Fruit fly (Drosophila melanogaster) whole organism, embryonic: ENCODE results near the gene EMC3.

Experiments
- ATbp ChIP-seq: fragments of 200-800 bp; sonication (Bioruptor generic); optimal IDR thresholded peaks from 2 replicates; lab custom pipeline; 2017; ENCODE audit warnings: missing biosample characterization, mild to moderate bottlenecking, missing genetic modification characterization, missing genetic modification reagents
- Ada2b ChIP-seq: fragments of 200-800 bp; sonication (Bioruptor generic); IDR thresholded peaks from 2 replicates; pipeline ENCODE4 v1.3.6; 2022; ENCODE audit warnings: missing biosample characterization, missing genetic modification characterization
- Aef1 ChIP-seq: fragments of 200-800 bp; sonication (Bioruptor generic); IDR thresholded peaks from 3 replicates; pipeline ENCODE4 v1.3.6; 2022; ENCODE audit warnings: missing biosample characterization, missing genetic modification characterization
- Atf3 ChIP-seq: fragments of 200-800 bp; sonication (Bioruptor generic); optimal IDR thresholded peaks from 3 replicates; lab custom pipeline; 2016; ENCODE audit warnings: missing biosample characterization, missing genetic modification characterization
- CG11085 ChIP-seq: fragments of 200-800 bp; sonication (Bioruptor generic); IDR thresholded peaks from 2 replicates; pipeline ENCODE4 v1.3.6; 2022; ENCODE audit warnings: missing biosample characterization, missing genetic modification characterization
- CG11504 ChIP-seq: fragments of 200-800 bp; sonication (Bioruptor generic); optimal IDR thresholded peaks from 3 replicates; lab custom pipeline; 2019; ENCODE audit warnings: missing biosample characterization, mild to moderate bottlenecking, missing genetic modification characterization, moderate library complexity
- CG12659 ChIP-seq: fragments of 200-800 bp; sonication (Bioruptor generic); optimal IDR thresholded peaks from 3 replicates; lab custom pipeline; 2017; ENCODE audit warnings: mild to moderate bottlenecking, missing biosample characterization, missing genetic modification reagents, missing genetic modification characterization
- CG12942 ChIP-seq: fragments of 200-800 bp; sonication (Bioruptor generic); optimal IDR thresholded peaks from 3 replicates; lab custom pipeline; 2016; ENCODE audit warnings: missing biosample characterization, missing genetic modification characterization
- CG13287 ChIP-seq: fragments of 200-800 bp; sonication (Bioruptor generic); IDR thresholded peaks from 2 replicates; pipeline ENCODE4 v1.3.6; 2022; ENCODE audit warnings: missing biosample characterization, missing genetic modification characterization; ENCODE audit not compliant: partially characterized antibody
- CG14860 ChIP-seq: fragments of 200-800 bp; sonication (Bioruptor generic); IDR thresholded peaks from 3 replicates; pipeline ENCODE4 v1.3.6; 2022; ENCODE audit warnings: missing biosample characterization, missing genetic modification characterization; ENCODE audit not compliant: partially characterized antibody
- CG15073 ChIP-seq: fragments of 200-800 bp; sonication (Bioruptor generic); optimal IDR thresholded peaks from 2 replicates; lab custom pipeline; 2016; ENCODE audit warnings: missing biosample characterization, missing genetic modification characterization
- CG15479 ChIP-seq: fragments of 200-800 bp; sonication (Bioruptor generic); optimal IDR thresholded peaks from 3 replicates; lab custom pipeline; 2019; ENCODE audit warnings: missing biosample characterization, mild to moderate bottlenecking, missing genetic modification characterization, moderate library complexity
- CG17612 ChIP-seq: fragments of 200-800 bp; sonication (Bioruptor generic); IDR thresholded peaks from 2 replicates; pipeline ENCODE4 v1.3.6; 2022; ENCODE audit warnings: missing biosample characterization, missing genetic modification characterization
- CG1792 ChIP-seq: fragments of 200-800 bp; sonication (Bioruptor generic); optimal IDR thresholded peaks from 2 replicates; lab custom pipeline; 2016; ENCODE audit warnings: missing biosample characterization, missing genetic modification characterization
- CG1832 ChIP-seq: fragments of 200-800 bp; sonication (Bioruptor generic); optimal IDR thresholded peaks from 2 replicates; lab custom pipeline; 2017; ENCODE audit warnings: missing biosample characterization, mild to moderate bottlenecking, missing genetic modification characterization, inconsistent platforms
- CG2202 ChIP-seq: fragments of 200-800 bp; sonication (Bioruptor generic); optimal IDR thresholded peaks from 2 replicates; lab custom pipeline; 2018; ENCODE audit warnings: missing biosample characterization, mild to moderate bottlenecking, missing genetic modification characterization
- CG30403 ChIP-seq: fragments of 200-800 bp; sonication (Bioruptor generic); optimal IDR thresholded peaks from 3 replicates; lab custom pipeline; 2016; ENCODE audit warnings: missing biosample characterization, missing genetic modification characterization
- CG3065 ChIP-seq: fragments of 200-800 bp; sonication (Bioruptor generic); optimal IDR thresholded peaks from 2 replicates; lab custom pipeline; 2016; ENCODE audit warnings: missing biosample characterization, missing genetic modification characterization
- CG43689 ChIP-seq: fragments of 200-800 bp; sonication (Bioruptor generic); IDR thresholded peaks from 2 replicates; pipeline ENCODE4 v1.3.6; 2022; ENCODE audit warnings: missing biosample characterization, missing genetic modification characterization
- CG4820 ChIP-seq: fragments of 200-800 bp; sonication (Bioruptor generic); optimal IDR thresholded peaks from 3 replicates; lab custom pipeline; 2016; ENCODE audit warnings: missing biosample characterization, missing genetic modification characterization
- CG6689 ChIP-seq: fragments of 200-800 bp; sonication (Bioruptor generic); IDR thresholded peaks from 2 replicates; pipeline ENCODE4 v1.3.6; 2022; ENCODE audit warnings: missing biosample characterization, missing genetic modification characterization
- CG7786 ChIP-seq: fragments of 200-800 bp; sonication (Bioruptor generic); optimal IDR thresholded peaks from 2 replicates; lab custom pipeline; 2016; ENCODE audit warnings: missing biosample characterization, missing genetic modification characterization
- CG8765 ChIP-seq: fragments of 200-800 bp; sonication (Bioruptor generic); IDR thresholded peaks from 2 replicates; pipeline ENCODE4 v1.3.6; 2022; ENCODE audit warnings: missing biosample characterization, missing genetic modification characterization
- CG8944 ChIP-seq: fragments of 200-800 bp; sonication (Bioruptor generic); optimal IDR thresholded peaks from 3 replicates; lab custom pipeline; 2016; ENCODE audit warnings: missing biosample characterization, missing genetic modification characterization
- CG9609 ChIP-seq: fragments of 200-800 bp; sonication (Bioruptor generic); optimal IDR thresholded peaks from 3 replicates; lab custom pipeline; 2016; ENCODE audit warnings: missing biosample characterization, missing genetic modification characterization
- Chrac-16 ChIP-seq: fragments of 200-800 bp; sonication (Bioruptor generic); optimal IDR thresholded peaks from 3 replicates; lab custom pipeline; 2016; ENCODE audit warnings: missing biosample characterization, missing genetic modification characterization
- Dad ChIP-seq: fragments of 200-800 bp; sonication (Bioruptor generic); optimal IDR thresholded peaks from 3 replicates; lab custom pipeline; 2016; ENCODE audit warnings: missing biosample characterization, missing genetic modification characterization
- Ets97D ChIP-seq: fragments of 200-800 bp; sonication (Bioruptor generic); optimal IDR thresholded peaks from 3 replicates; lab custom pipeline; 2016; ENCODE audit warnings: missing biosample characterization, missing genetic modification characterization
- Gug ChIP-seq: fragments of 200-800 bp; sonication (Bioruptor generic); IDR thresholded peaks from 4 replicates; pipeline ENCODE4 v1.3.6; 2022; ENCODE audit warnings: missing biosample characterization, missing genetic modification characterization
- H15 ChIP-seq: fragments of 200-800 bp; sonication (Bioruptor generic); IDR thresholded peaks from 3 replicates; pipeline ENCODE4 v1.3.6; 2022; ENCODE audit warnings: missing biosample characterization, missing genetic modification characterization
- NC2β ChIP-seq: fragments of 200-800 bp; sonication (Bioruptor generic); optimal IDR thresholded peaks from 2 replicates; lab custom pipeline; 2016; ENCODE audit warnings: missing biosample characterization, missing genetic modification characterization
- aop ChIP-seq: fragments of 200-800 bp; sonication (Bioruptor generic); IDR thresholded peaks from 2 replicates; pipeline ENCODE4 v1.3.6; 2022; ENCODE audit warnings: missing biosample characterization, missing genetic modification characterization
- br ChIP-seq: fragments of >200 bp; optimal IDR thresholded peaks from 2 replicates; lab custom pipeline; 2017
- crol ChIP-seq: fragments of 200-800 bp; sonication (Bioruptor generic); IDR thresholded peaks from 2 replicates; pipeline ENCODE4 v1.3.6; 2022; ENCODE audit warnings: missing biosample characterization, missing genetic modification characterization
- dan ChIP-seq: fragments of 200-800 bp; sonication (Bioruptor generic); IDR thresholded peaks from 2 replicates; pipeline ENCODE4 v1.3.6; 2022; ENCODE audit warnings: missing biosample characterization, missing genetic modification characterization
- en ChIP-seq: fragments of 200-800 bp; sonication (Bioruptor generic); optimal IDR thresholded peaks from 2 replicates; lab custom pipeline; 2016; ENCODE audit warnings: missing biosample characterization, missing genetic modification characterization
- eyg ChIP-seq: fragments of 200-800 bp; sonication (Bioruptor generic); optimal IDR thresholded peaks from 3 replicates; lab custom pipeline; 2016; ENCODE audit warnings: missing biosample characterization, missing genetic modification characterization
- fd3F ChIP-seq: fragments of 200-800 bp; sonication (Bioruptor generic); optimal IDR thresholded peaks from 2 replicates; lab custom pipeline; 2018; ENCODE audit warnings: missing biosample characterization, mild to moderate bottlenecking, missing genetic modification characterization, moderate library complexity
- fu2 ChIP-seq: fragments of 200-800 bp; sonication (Bioruptor generic); optimal IDR thresholded peaks from 2 replicates; lab custom pipeline; 2016; ENCODE audit warnings: missing biosample characterization, missing genetic modification characterization
- gcm ChIP-seq: fragments of 200-800 bp; sonication (Bioruptor generic); optimal IDR thresholded peaks from 2 replicates; lab custom pipeline; 2019; ENCODE audit warnings: missing biosample characterization, mild to moderate bottlenecking, missing genetic modification characterization, moderate library complexity
- jing ChIP-seq: fragments of 200-800 bp; sonication (Bioruptor generic); optimal IDR thresholded peaks from 2 replicates; lab custom pipeline; 2018; ENCODE audit warnings: missing biosample characterization, mild to moderate bottlenecking, missing genetic modification characterization
- lola ChIP-seq, 3 experiments: fragments of >200 bp in 2 of 3; fragments of 200-800 bp in 1 of 3; sonication (Bioruptor generic) in 1 of 3; optimal IDR thresholded peaks; 2 replicates each; lab custom pipeline; 2017 to 2019; ENCODE audit warnings: missing biosample characterization in 3 of 3, missing genetic modification characterization in 3 of 3, mild to moderate bottlenecking in 1 of 3, moderate library complexity in 1 of 3
- luna ChIP-seq: fragments of 200-800 bp; sonication (Bioruptor generic); optimal IDR thresholded peaks from 2 replicates; lab custom pipeline; 2016; ENCODE audit warnings: missing biosample characterization, missing genetic modification characterization
- nerfin-2 ChIP-seq: fragments of 200-800 bp; sonication (Bioruptor generic); IDR thresholded peaks from 2 replicates; pipeline ENCODE4 v1.3.6; 2022; ENCODE audit warnings: missing biosample characterization, missing genetic modification characterization; ENCODE audit not compliant: partially characterized antibody
- org-1 ChIP-seq: fragments of 200-800 bp; sonication (Bioruptor generic); optimal IDR thresholded peaks from 2 replicates; lab custom pipeline; 2017; ENCODE audit warnings: missing biosample characterization, missing genetic modification characterization
- pho ChIP-seq: fragments of 200-800 bp; sonication (Bioruptor generic); optimal IDR thresholded peaks from 2 replicates; lab custom pipeline; 2016; ENCODE audit warnings: missing biosample characterization, missing genetic modification characterization
- prd ChIP-seq, 3 experiments: fragments of >200 bp in 2 of 3; fragments of 200-800 bp in 1 of 3; sonication (Bioruptor generic) in 1 of 3; optimal IDR thresholded peaks in 2 of 3; IDR thresholded peaks in 1 of 3; 2 replicates in 2 of 3; 3 replicates in 1 of 3; pipeline versions ENCODE4 v1.3.6 to Lab custom; 2017 to 2022; ENCODE audit warnings: missing biosample characterization in 1 of 3, missing genetic modification characterization in 1 of 3
- ranshi ChIP-seq: fragments of 200-800 bp; sonication (Bioruptor generic); IDR thresholded peaks from 2 replicates; pipeline ENCODE4 v1.3.6; 2022; ENCODE audit warnings: missing biosample characterization, missing genetic modification characterization
- rib ChIP-seq: fragments of 200-800 bp; sonication (Bioruptor generic); IDR thresholded peaks from 2 replicates; pipeline ENCODE4 v1.3.6; 2022; ENCODE audit warnings: missing biosample characterization, missing genetic modification characterization
- ttk ChIP-seq: fragments of 200-800 bp; sonication (Bioruptor generic); IDR thresholded peaks from 2 replicates; pipeline ENCODE4 v2.1.2; 2022; ENCODE audit warnings: missing biosample characterization, missing genetic modification characterization

EMC3 gene

dm6 chr2L:10751879-10752620 is 19.8 kb upstream of the EMC3 start (continued):
- TF ChIP-seq eyg (GFP tag; lab: Kevin White, UChicago): peak; percentile 78
- peak; percentile 68 for TF ChIP-seq ttk (GFP tag; lab: Robert Waterston, UW)
- TF ChIP-seq CG7786: peak; percentile 71
- peak; percentile 63 for TF ChIP-seq jing (GFP tag; lab: Kevin White, UChicago)
- no peak for TF ChIP-seq br
- peak; percentile 83 for TF ChIP-seq crol (GFP tag; lab: Robert Waterston, UW)
- TF ChIP-seq NC2β (GFP tag; lab: Kevin White, UChicago): peak; percentile 95
- TF ChIP-seq CG12659 (GFP tag; lab: Kevin White, UChicago): peak; percentile 64
- peak; percentile 26 for TF ChIP-seq Chrac-16
- peak; percentile 86 for TF ChIP-seq CG3065 (GFP tag; lab: Kevin White, UChicago)
- peak; percentile 89 for TF ChIP-seq Atf3 (GFP tag; lab: Kevin White, UChicago)
- no peak for TF ChIP-seq CG14860 (GFP tag; lab: Robert Waterston, UW)
- no peak for TF ChIP-seq nerfin-2 (GFP tag; lab: Robert Waterston, UW)
- TF ChIP-seq lola (GFP tag; optimal IDR thresholded peaks at IDR 0.05; lab: Kevin White, UChicago): peak in 1 of 3 experiments; percentile 94
- peak; percentile 37 for TF ChIP-seq CG15479 (GFP tag; lab: Kevin White, UChicago)
- 0 out of 2 replicates have a peak, but pooled peaks have one; percentile 40 for TF ChIP-seq aop (GFP tag; lab: Robert Waterston, UW)
- no peak for TF ChIP-seq Aef1 (GFP tag; lab: Robert Waterston, UW)
- TF ChIP-seq CG8765 (GFP tag; lab: Robert Waterston, UW): no peak
- TF ChIP-seq CG8944 (GFP tag; lab: Kevin White, UChicago): peak; percentile 94
- TF ChIP-seq CG17612 (GFP tag; lab: Robert Waterston, UW): peak; percentile 81
- TF ChIP-seq dan (GFP tag; lab: Robert Waterston, UW): no peak
- peak; percentile 60 for TF ChIP-seq fu2 (GFP tag; lab: Kevin White, UChicago)
- TF ChIP-seq CG1832 (GFP tag; lab: Kevin White, UChicago): no peak
- peak; percentile 62 for TF ChIP-seq CG6689
- peak; percentile 94 for TF ChIP-seq org-1 (GFP tag; lab: Kevin White, UChicago)
- peak; percentile 69; the same call in 1 of the 2 replicates for TF ChIP-seq Ada2b (GFP tag; lab: Robert Waterston, UW)
- peak; percentile 37; the same call in 1 of the 2 replicates for TF ChIP-seq rib (GFP tag; lab: Robert Waterston, UW)
- peak; percentile 97 for TF ChIP-seq CG2202 (tag; lab: Kevin White, UChicago)
- peak; percentile 28 for TF ChIP-seq CG30403 (GFP tag; lab: Kevin White, UChicago)
- TF ChIP-seq Ets97D (GFP tag; lab: Kevin White, UChicago): peak; percentile 54
- peak; percentile 55 for TF ChIP-seq pho (GFP tag; lab: Kevin White, UChicago)
- TF ChIP-seq prd (optimal IDR thresholded peaks at IDR 0.05; lab: Kevin White, UChicago): no peak
- peak; percentile 66 for TF ChIP-seq prd (GFP tag; IDR thresholded peaks at IDR 0.05; lab: Robert Waterston, UW)
- TF ChIP-seq CG11085: no peak
- TF ChIP-seq CG11504 (tag; lab: Kevin White, UChicago): peak; percentile 78
- TF ChIP-seq en (GFP tag; lab: Kevin White, UChicago): peak; percentile 87
- TF ChIP-seq gcm (GFP tag; lab: Kevin White, UChicago): peak; percentile 84
- peak; percentile 82 for TF ChIP-seq CG4820 (GFP tag; lab: Kevin White, UChicago)
- peak; percentile 98 for TF ChIP-seq ATbp (GFP tag; lab: Kevin White, UChicago)
- 0 out of 2 replicates have a peak, but pooled peaks have one; percentile 36 for TF ChIP-seq CG43689 (GFP tag; lab: Robert Waterston, UW)
- no peak for TF ChIP-seq CG13287 (GFP tag; lab: Robert Waterston, UW)
- TF ChIP-seq fd3F: peak; percentile 86
- peak; percentile 80 for TF ChIP-seq CG9609 (GFP tag; lab: Kevin White, UChicago)
- TF ChIP-seq Dad (GFP tag; lab: Kevin White, UChicago): peak; percentile 84
- no peak; the same call in 2 of the 4 replicates for TF ChIP-seq Gug (GFP tag; lab: Robert Waterston, UW)
- peak; percentile 87 for TF ChIP-seq CG12942 (GFP tag; lab: Kevin White, UChicago)
- TF ChIP-seq CG15073 (GFP tag; lab: Kevin White, UChicago): peak; percentile 62
- TF ChIP-seq H15 (GFP tag; lab: Robert Waterston, UW): peak; percentile 81
- TF ChIP-seq CG1792: peak; percentile 97
- no peak for TF ChIP-seq luna (GFP tag; lab: Kevin White, UChicago)
- peak; percentile 75 for TF ChIP-seq ranshi (GFP tag; lab: Robert Waterston, UW)
